Worm (Caenorhabditis elegans): Measurements from ENCODE around the gene C50D2.1.
A peak's percentile ranks its signal among the peaks of the same experiment; 100 is the strongest.

Gene C50D2.1

ce11 chrII:75831-76230 lies 35.5 kb upstream of the C50D2.1 start:
- TF ChIP-seq blmp-1 (tag; optimal IDR thresholded peaks at IDR 0.05) (no peak), efl-3 (GFP tag; optimal IDR thresholded peaks at IDR 0.05) (no peak), nhr-28 (tag; optimal IDR thresholded peaks at IDR 0.05) (no peak), skn-1 (tag; optimal IDR thresholded peaks at IDR 0.05) (no peak), nhr-11 (tag; optimal IDR thresholded peaks at IDR 0.05) (no peak), xbp-1 (tag; optimal IDR thresholded peaks at IDR 0.05) (no peak), pax-3 (tag; optimal IDR thresholded peaks at IDR 0.05) (no peak), jun-1 (tag; optimal IDR thresholded peaks at IDR 0.05) (no peak), sox-4 (tag; optimal IDR thresholded peaks at IDR 0.05) (no peak), efl-1 (optimal IDR thresholded peaks at IDR 0.05) (no peak), efl-1 (GFP tag; optimal IDR thresholded peaks at IDR 0.05 in 1 of 2) (no peak), hpl-2 (GFP tag; optimal IDR thresholded peaks at IDR 0.05) (no peak), snpc-4 (tag; optimal IDR thresholded peaks at IDR 0.05) (no peak), sptf-1 (tag; optimal IDR thresholded peaks at IDR 0.05) (no peak), hlh-17 (GFP tag; optimal IDR thresholded peaks at IDR 0.05; ENCODE audit: borderline replicate concordance) (no peak), lir-3 (tag; optimal IDR thresholded peaks at IDR 0.05; ENCODE audit: poor library complexity) (no peak), mep-1 (tag; optimal IDR thresholded peaks at IDR 0.05) (no peak), ets-5 (GFP tag; IDR thresholded peaks at IDR 0.05) (no peak)

ce11 chrII:76662-77061 lies 34.7 kb upstream of the C50D2.1 start:
- no peak for TF ChIP-seq sup-37 (GFP tag; optimal IDR thresholded peaks at IDR 0.05)
- TF ChIP-seq lin-35 (GFP tag; optimal IDR thresholded peaks at IDR 0.05): peak in 1 of 2 experiments; percentile 7

ce11 chrII:79166-79565 lies 32.2 kb upstream of the C50D2.1 start, which contains the start of gene C23H3.9:
Gene C23H3.9, minus strand, starts transcription at chrII:79266.
- TF ChIP-seq sox-4 (tag; optimal IDR thresholded peaks at IDR 0.05) (no peak), ceh-90 (tag; optimal IDR thresholded peaks at IDR 0.05) (no peak), fkh-8 (tag; optimal IDR thresholded peaks at IDR 0.05) (no peak), pqm-1 (tag; optimal IDR thresholded peaks at IDR 0.05) (no peak), xbp-1 (tag; optimal IDR thresholded peaks at IDR 0.05) (no peak), vab-15 (tag; optimal IDR thresholded peaks at IDR 0.05) (no peak), ama-1 (optimal IDR thresholded peaks at IDR 0.05) (no peak), pag-3 (tag; optimal IDR thresholded peaks at IDR 0.05; ENCODE audit: borderline replicate concordance, insufficient read depth) (no peak), tlp-1 (tag; optimal IDR thresholded peaks at IDR 0.05) (no peak), lin-14 (GFP tag; optimal IDR thresholded peaks at IDR 0.05) (no peak), nhr-28 (tag; optimal IDR thresholded peaks at IDR 0.05) (no peak), nhr-11 (tag; optimal IDR thresholded peaks at IDR 0.05) (no peak), isw-1 (GFP tag; IDR thresholded peaks at IDR 0.05) (no peak)

DNA sequence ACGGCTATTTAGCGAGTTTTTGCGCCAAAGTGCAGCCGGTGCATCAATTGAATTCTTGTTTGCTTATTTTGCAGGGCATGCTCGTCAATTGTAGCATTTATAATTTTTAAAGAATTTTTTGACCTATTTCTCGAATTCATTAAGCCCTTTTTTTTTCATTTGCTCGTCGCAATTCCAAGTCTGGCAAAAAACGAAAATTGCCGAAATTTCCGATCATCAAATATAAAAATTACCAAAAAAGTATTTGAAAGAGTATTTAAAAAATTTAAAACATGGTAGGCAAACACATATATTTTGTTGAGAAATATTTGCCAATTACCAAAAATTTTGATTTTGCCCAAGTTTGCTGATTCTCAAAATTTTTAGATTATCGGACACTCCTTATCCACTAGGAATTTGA lies 27.2 kb upstream of the C50D2.1 start, which contains the start of gene C50D2.6:
Gene C50D2.6, plus strand, starts transcription at position 301 of the 400 bp plus-strand sequence.
- TF ChIP-seq unc-98 (GFP tag; IDR thresholded peaks at IDR 0.05) (no peak), rnt-1 (tag; optimal IDR thresholded peaks at IDR 0.05) (no peak), nhr-84 (tag; optimal IDR thresholded peaks at IDR 0.05) (no peak), hlh-17 (GFP tag; optimal IDR thresholded peaks at IDR 0.05; ENCODE audit: borderline replicate concordance) (no peak), nhr-28 (tag; optimal IDR thresholded peaks at IDR 0.05) (no peak), C04F5.9 (tag; optimal IDR thresholded peaks at IDR 0.05) (no peak), jun-1 (tag; optimal IDR thresholded peaks at IDR 0.05) (no peak), mab-9 (GFP tag; IDR thresholded peaks at IDR 0.05) (no peak)

DNA sequence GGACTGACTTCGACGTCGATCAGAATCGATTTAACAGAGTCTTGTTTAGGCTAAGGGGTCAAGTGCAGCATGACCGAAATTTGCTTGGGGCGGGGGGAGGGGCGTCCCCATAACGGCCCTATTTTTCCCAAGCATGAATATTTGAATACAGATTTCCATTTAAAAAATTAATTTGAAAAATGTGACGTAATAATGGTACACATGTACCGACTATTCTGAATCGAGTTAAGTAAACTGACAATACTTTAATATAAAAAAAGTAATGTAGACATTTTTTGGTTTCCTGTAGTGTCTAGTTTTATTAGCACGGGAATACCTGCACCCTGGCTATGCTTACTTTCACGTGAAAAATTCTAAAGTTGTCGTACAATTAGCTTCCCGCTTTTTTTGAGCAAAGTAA lies 24.6 kb upstream of the C50D2.1 start:
- TF ChIP-seq fos-1 (tag; optimal IDR thresholded peaks at IDR 0.05): no peak
- TF ChIP-seq efl-1 (optimal IDR thresholded peaks at IDR 0.05): no peak
- TF ChIP-seq efl-1 (GFP tag; optimal IDR thresholded peaks at IDR 0.05 in 1 of 2): peak in 1 of 2 experiments; percentile 59
